Worm (Caenorhabditis elegans) whole organism, young adult: ENCODE data around the gene flcn-1.
A peak's percentile ranks its signal among the peaks of the same experiment; 100 is the strongest.

ENCODE experiments used
- B0019.2 ChIP-seq: fragments of 200-800 bp; sonication (Bioruptor generic); conservative IDR thresholded peaks from 2 replicates; pipeline ENCODE4 v1.3.6; 2022; ENCODE audit warnings: missing genetic modification reagents, missing genetic modification characterization, missing compliant biosample characterization
- B0261.1 ChIP-seq: sonication (generic microtip); optimal IDR thresholded peaks from 2 replicates; lab custom pipeline; 2016; ENCODE audit warnings: mild to moderate bottlenecking, missing genetic modification characterization, moderate library complexity, missing compliant biosample characterization
- C17E4.6 ChIP-seq: fragments of 200-800 bp; sonication (Bioruptor generic); IDR thresholded peaks from 2 replicates; pipeline ENCODE4 v1.3.6; 2022; ENCODE audit warnings: missing genetic modification reagents, missing genetic modification characterization, missing compliant biosample characterization
- K12H6.12 ChIP-seq: fragments of 200-800 bp; sonication (Bioruptor generic); optimal IDR thresholded peaks from 2 replicates; lab custom pipeline; 2018; ENCODE audit warnings: mild to moderate bottlenecking, missing genetic modification characterization, missing compliant biosample characterization
- Y53G8AR.9 ChIP-seq: fragments of 200-800 bp; sonication (Bioruptor generic); conservative IDR thresholded peaks from 2 replicates; pipeline ENCODE4 v1.3.6; 2022; ENCODE audit warnings: missing genetic modification reagents, missing genetic modification characterization, missing compliant biosample characterization
- Y56A3A.18 ChIP-seq: fragments of 200-800 bp; sonication (Bioruptor generic); IDR thresholded peaks from 2 replicates; pipeline ENCODE4 v1.3.6; 2022; ENCODE audit warnings: missing genetic modification reagents, missing genetic modification characterization, missing compliant biosample characterization
- Y79H2A.3 ChIP-seq: fragments of 200-800 bp; sonication (Bioruptor generic); conservative IDR thresholded peaks from 2 replicates; pipeline ENCODE4 v1.3.6; 2022; ENCODE audit warnings: missing genetic modification reagents, missing genetic modification characterization, missing compliant biosample characterization
- ZK185.1 ChIP-seq: sonication (generic microtip); optimal IDR thresholded peaks from 2 replicates; lab custom pipeline; 2016; ENCODE audit warnings: mild to moderate bottlenecking, missing genetic modification characterization, missing compliant biosample characterization; ENCODE audit not compliant: poor library complexity, severe bottlenecking
- ama-1 ChIP-seq, 3 experiments: fragments of 150-350 bp in 1 of 3; sonication (generic microtip) in 2 of 3; optimal IDR thresholded peaks; 2 replicates each; lab custom pipeline; 2014 to 2018; ENCODE audit warnings: missing biosample characterization in 2 of 3, missing genetic modification characterization in 2 of 3, missing genetic modification reagents in 2 of 3
- attf-5 ChIP-seq: fragments of 200-800 bp; sonication (Bioruptor generic); optimal IDR thresholded peaks from 2 replicates; lab custom pipeline; 2018; ENCODE audit warnings: mild to moderate bottlenecking, missing genetic modification characterization, missing compliant biosample characterization
- bed-1 ChIP-seq: fragments of 200-800 bp; sonication (Bioruptor generic); IDR thresholded peaks from 2 replicates; pipeline ENCODE4 v1.3.6; 2022; ENCODE audit warnings: missing genetic modification reagents, missing genetic modification characterization, missing compliant biosample characterization
- ccch-3 ChIP-seq: fragments of 200-800 bp; sonication (Bioruptor generic); optimal IDR thresholded peaks from 2 replicates; lab custom pipeline; 2018; ENCODE audit warnings: mild to moderate bottlenecking, missing genetic modification characterization, missing compliant biosample characterization
- cebp-1 ChIP-seq, 2 experiments: fragments of 200-800 bp in 1 of 2; sonication (Bioruptor generic) in 1 of 2; sonication (generic microtip) in 1 of 2; IDR thresholded peaks in 1 of 2; optimal IDR thresholded peaks in 1 of 2; 2 replicates each; pipeline versions ENCODE4 v1.3.6 to Lab custom; 2017 to 2022; ENCODE audit warnings: missing compliant biosample characterization in 2 of 2, missing genetic modification characterization in 2 of 2, mild to moderate bottlenecking in 1 of 2, missing genetic modification reagents in 1 of 2, moderate library complexity in 1 of 2
- cebp-2 ChIP-seq: fragments of 200-800 bp; sonication (Bioruptor generic); IDR thresholded peaks from 2 replicates; pipeline ENCODE4 v1.3.6; 2022; ENCODE audit warnings: missing genetic modification characterization, missing compliant biosample characterization
- ceh-100 ChIP-seq: fragments of 200-800 bp; sonication (Bioruptor generic); IDR thresholded peaks from 2 replicates; pipeline ENCODE4 v1.3.6; 2022; ENCODE audit warnings: missing genetic modification reagents, missing genetic modification characterization, missing compliant biosample characterization
- ceh-91 ChIP-seq: fragments of 200-800 bp; sonication (Bioruptor generic); IDR thresholded peaks from 2 replicates; pipeline ENCODE4 v1.3.6; 2022; ENCODE audit warnings: missing genetic modification reagents, missing genetic modification characterization, missing compliant biosample characterization
- dox-1 ChIP-seq: fragments of 200-800 bp; sonication (Bioruptor generic); IDR thresholded peaks from 2 replicates; pipeline ENCODE4 v1.3.6; 2022; ENCODE audit warnings: missing genetic modification reagents, missing genetic modification characterization, missing compliant biosample characterization
- egl-44 ChIP-seq: fragments of 200-800 bp; sonication (Bioruptor generic); IDR thresholded peaks from 2 replicates; pipeline ENCODE4 v1.3.6; 2022; ENCODE audit warnings: missing genetic modification reagents, missing genetic modification characterization, missing compliant biosample characterization
- ekl-4 ChIP-seq: fragments of 200-800 bp; sonication (Bioruptor generic); IDR thresholded peaks from 2 replicates; pipeline ENCODE4 v1.3.6; 2022; ENCODE audit warnings: missing genetic modification reagents, missing genetic modification characterization, missing compliant biosample characterization
- ets-4 ChIP-seq: fragments of 200-800 bp; sonication (Bioruptor generic); optimal IDR thresholded peaks from 2 replicates; lab custom pipeline; 2018; ENCODE audit warnings: mild to moderate bottlenecking, missing genetic modification characterization, missing compliant biosample characterization
- hlh-26 ChIP-seq: fragments of 200-800 bp; sonication (Bioruptor generic); conservative IDR thresholded peaks from 2 replicates; pipeline ENCODE4 v1.3.6; 2022; ENCODE audit warnings: missing genetic modification reagents, missing genetic modification characterization, missing compliant biosample characterization
- hmg-1.2 ChIP-seq: fragments of 200-800 bp; sonication (Bioruptor generic); IDR thresholded peaks from 2 replicates; pipeline ENCODE4 v1.3.6; 2022; ENCODE audit warnings: missing genetic modification reagents, missing genetic modification characterization, missing compliant biosample characterization
- hrde-1 ChIP-seq: sonication (generic microtip); optimal IDR thresholded peaks from 2 replicates; lab custom pipeline; 2016; ENCODE audit warnings: missing genetic modification characterization, mild to moderate bottlenecking, missing compliant biosample characterization, moderate library complexity, missing genotype, missing genetic modification reagents, borderline replicate concordance
- hsf-1 ChIP-seq: fragments of 200-800 bp; sonication (Bioruptor generic); IDR thresholded peaks from 2 replicates; pipeline ENCODE4 v1.3.6; 2022; ENCODE audit warnings: missing genetic modification reagents, missing genetic modification characterization, missing compliant biosample characterization
- let-607 ChIP-seq, 2 experiments: fragments of 200-800 bp in 1 of 2; sonication (Bioruptor generic) in 1 of 2; sonication (generic microtip) in 1 of 2; optimal IDR thresholded peaks; 2 replicates each; lab custom pipeline; 2016 to 2018; ENCODE audit warnings: mild to moderate bottlenecking in 2 of 2, missing compliant biosample characterization in 2 of 2, missing genetic modification characterization in 2 of 2, moderate library complexity in 2 of 2, missing genotype in 1 of 2
- lin-40 ChIP-seq: sonication (generic microtip); optimal IDR thresholded peaks from 2 replicates; lab custom pipeline; 2016; ENCODE audit warnings: missing genetic modification characterization, mild to moderate bottlenecking, missing compliant biosample characterization, missing genotype, missing genetic modification reagents
- lin-54 ChIP-seq: fragments of 200-800 bp; sonication (Bioruptor generic); optimal IDR thresholded peaks from 2 replicates; lab custom pipeline; 2018; ENCODE audit warnings: mild to moderate bottlenecking, missing genetic modification characterization, missing compliant biosample characterization
- lir-1 ChIP-seq: fragments of 200-800 bp; sonication (Bioruptor generic); conservative IDR thresholded peaks from 2 replicates; pipeline ENCODE4 v1.3.6; 2022; ENCODE audit warnings: missing genetic modification reagents, missing genetic modification characterization, missing compliant biosample characterization
- madf-10 ChIP-seq: sonication (generic microtip); optimal IDR thresholded peaks from 2 replicates; lab custom pipeline; 2016; ENCODE audit warnings: mild to moderate bottlenecking, missing genetic modification characterization, missing compliant biosample characterization
- madf-3 ChIP-seq: fragments of 200-800 bp; sonication (Bioruptor generic); IDR thresholded peaks from 2 replicates; pipeline ENCODE4 v1.3.6; 2022; ENCODE audit warnings: missing genetic modification reagents, missing genetic modification characterization, missing compliant biosample characterization
- mcd-1 ChIP-seq: fragments of 200-800 bp; sonication (Bioruptor generic); IDR thresholded peaks from 2 replicates; pipeline ENCODE4 v1.3.6; 2022; ENCODE audit warnings: missing genetic modification reagents, missing genetic modification characterization, missing compliant biosample characterization
- mxl-1 ChIP-seq: sonication (generic microtip); optimal IDR thresholded peaks from 2 replicates; lab custom pipeline; 2016; ENCODE audit warnings: missing genetic modification characterization, missing compliant biosample characterization
- nfyb-1 ChIP-seq: fragments of 200-800 bp; sonication (Bioruptor generic); IDR thresholded peaks from 2 replicates; pipeline ENCODE4 v1.3.6; 2022; ENCODE audit warnings: missing genetic modification reagents, missing genetic modification characterization, missing compliant biosample characterization
- nhr-80 ChIP-seq: sonication (generic microtip); optimal IDR thresholded peaks from 2 replicates; lab custom pipeline; 2016; ENCODE audit warnings: missing genetic modification characterization, missing compliant biosample characterization
- nhr-90 ChIP-seq: sonication (generic microtip); optimal IDR thresholded peaks from 2 replicates; lab custom pipeline; 2016; ENCODE audit warnings: missing genotype, mild to moderate bottlenecking, missing genetic modification characterization, missing compliant biosample characterization
- pbrm-1 ChIP-seq: fragments of 200-800 bp; sonication (Bioruptor generic); IDR thresholded peaks from 2 replicates; pipeline ENCODE4 v1.3.6; 2022; ENCODE audit warnings: missing genetic modification reagents, missing genetic modification characterization, missing compliant biosample characterization
- pha-4 ChIP-seq: fragments of 150-350 bp; sonication (generic microtip); optimal IDR thresholded peaks from 2 replicates; lab custom pipeline; 2014; ENCODE audit warnings: missing biosample characterization, missing genetic modification reagents, missing genetic modification characterization
- rcor-1 ChIP-seq: fragments of 200-800 bp; sonication (Bioruptor generic); IDR thresholded peaks from 2 replicates; pipeline ENCODE4 v1.3.6; 2022; ENCODE audit warnings: missing genetic modification reagents, missing genetic modification characterization, missing compliant biosample characterization
- rec-8 ChIP-seq, 2 experiments: sonication (generic microtip); optimal IDR thresholded peaks; 2 replicates each; lab custom pipeline; 2016; ENCODE audit warnings: mild to moderate bottlenecking in 2 of 2, missing genetic modification characterization in 2 of 2, missing genetic modification reagents in 2 of 2, missing genotype in 2 of 2, missing biosample characterization in 1 of 2, missing compliant biosample characterization in 1 of 2, moderate library complexity in 1 of 2
- unc-62 ChIP-seq: fragments of 150-350 bp; optimal IDR thresholded peaks from 2 replicates; lab custom pipeline; 2014; ENCODE audit warnings: missing biosample characterization, missing genetic modification reagents, missing genetic modification characterization
- zfh-2 ChIP-seq: fragments of 200-800 bp; sonication (Bioruptor generic); conservative IDR thresholded peaks from 2 replicates; pipeline ENCODE4 v1.3.6; 2022; ENCODE audit warnings: missing genetic modification reagents, missing genetic modification characterization, missing compliant biosample characterization
- ztf-18 ChIP-seq: sonication (generic microtip); optimal IDR thresholded peaks from 2 replicates; lab custom pipeline; 2016; ENCODE audit warnings: missing genotype, mild to moderate bottlenecking, missing genetic modification characterization, missing compliant biosample characterization
- ztf-22 ChIP-seq: fragments of 200-800 bp; sonication (Bioruptor generic); optimal IDR thresholded peaks from 2 replicates; lab custom pipeline; 2018; ENCODE audit warnings: mild to moderate bottlenecking, missing genetic modification characterization, moderate library complexity, missing compliant biosample characterization
- ztf-26 ChIP-seq: sonication (generic microtip); optimal IDR thresholded peaks from 2 replicates; lab custom pipeline; 2017; ENCODE audit warnings: missing genetic modification characterization, missing compliant biosample characterization
- ztf-6 ChIP-seq: fragments of 200-800 bp; sonication (Bioruptor generic); IDR thresholded peaks from 2 replicates; pipeline ENCODE4 v1.3.6; 2022; ENCODE audit warnings: missing genetic modification reagents, missing genetic modification characterization, missing compliant biosample characterization

flcn-1 gene

DNA sequence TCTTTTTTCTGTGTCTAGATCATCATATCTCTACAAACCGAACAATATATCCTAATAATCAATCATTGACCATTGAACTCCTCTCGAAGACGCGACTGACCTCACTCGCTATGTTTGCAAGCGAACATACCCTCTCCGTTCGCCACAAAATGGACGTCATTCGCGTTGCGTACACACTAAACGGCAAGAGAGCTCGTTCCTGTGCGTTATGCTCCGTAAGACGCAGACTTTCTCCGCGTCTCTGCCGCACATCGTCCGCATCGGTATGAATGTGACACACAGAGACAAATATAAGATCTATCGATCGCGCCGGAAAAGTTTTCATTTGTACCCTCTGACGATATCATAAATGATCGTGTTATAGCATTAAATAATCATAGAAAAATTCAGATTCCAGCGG lies 2.5 kb upstream of the flcn-1 start:
- TF ChIP-seq B0261.1 (tag; lab: Kevin White, UChicago) (no peak), B0019.2 (no peak), madf-3 (GFP tag; lab: Robert Waterston, UW) (0 out of 2 replicates have a peak, but pooled peaks have one; percentile 44), rec-8 (tag; optimal IDR thresholded peaks at IDR 0.05; lab: Kevin White, UChicago) (no peak)
- TF ChIP-seq, all 124 proteins: peak for 1

DNA sequence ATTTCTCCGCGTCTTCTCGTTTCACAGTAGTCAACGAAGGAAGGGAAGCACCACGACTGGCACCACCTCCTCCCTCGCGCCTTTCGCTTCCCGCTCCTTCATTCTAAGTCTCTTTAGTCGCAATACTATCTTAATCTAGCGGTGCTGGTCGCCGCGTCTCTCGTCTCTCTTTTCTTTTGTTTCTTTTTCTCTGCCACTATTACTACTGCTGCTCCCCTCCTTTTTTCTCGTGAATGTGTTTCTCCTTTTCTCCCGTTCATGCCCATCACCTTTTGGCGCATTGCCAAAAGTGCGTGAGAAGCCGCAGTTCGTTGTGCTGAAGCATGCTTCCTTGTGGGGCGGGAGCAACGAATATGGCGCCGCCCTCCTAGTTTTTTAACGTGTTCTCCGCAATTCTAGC lies 2.1 kb upstream of the flcn-1 start:
- peak; percentile 39 for TF ChIP-seq ets-4 (GFP tag; lab: Kevin White, UChicago)
- peak; percentile 41 for TF ChIP-seq lin-54
- no peak; the same call in 1 of the 2 replicates for TF ChIP-seq zfh-2 (GFP tag; lab: Robert Waterston, UW)
- TF ChIP-seq C17E4.6 (GFP tag; lab: Robert Waterston, UW) = no peak
- 0 out of 2 replicates have a peak, but pooled peaks have one; percentile 30 for TF ChIP-seq rcor-1 (GFP tag; lab: Robert Waterston, UW)
- TF ChIP-seq Y79H2A.3 (GFP tag; lab: Robert Waterston, UW) = no peak
- TF ChIP-seq hlh-26 = no peak
- peak; percentile 66 for TF ChIP-seq K12H6.12 (tag; lab: Kevin White, UChicago)
- peak; percentile 29 for TF ChIP-seq nhr-90
- no peak for TF ChIP-seq mxl-1
- no peak for TF ChIP-seq Y53G8AR.9 (GFP tag; lab: Robert Waterston, UW)
- peak; percentile 95 for TF ChIP-seq nhr-80 (tag; lab: Kevin White, UChicago)
- no peak for TF ChIP-seq ceh-100 (GFP tag; lab: Robert Waterston, UW)
- TF ChIP-seq pha-4 (tag; lab: Kevin White, UChicago) = peak; percentile 21
- TF ChIP-seq ceh-91 (GFP tag; lab: Robert Waterston, UW) = no peak
- TF ChIP-seq Y56A3A.18 = no peak
- peak; percentile 89 for TF ChIP-seq hmg-1.2
- peak; percentile 52 for TF ChIP-seq mcd-1 (GFP tag; lab: Robert Waterston, UW)
- TF ChIP-seq nfyb-1 (GFP tag; lab: Robert Waterston, UW) = peak; percentile 46; the same call in 1 of the 2 replicates
- TF ChIP-seq madf-10 (tag; lab: Kevin White, UChicago) = peak; percentile 63
- no peak for TF ChIP-seq unc-62 (GFP tag; lab: Kevin White, UChicago)
- no peak for TF ChIP-seq ama-1 (optimal IDR thresholded peaks at IDR 0.05; lab: Kevin White, UChicago)
- no peak for TF ChIP-seq ama-1 (GFP tag; optimal IDR thresholded peaks at IDR 0.05; lab: Kevin White, UChicago)
- TF ChIP-seq ekl-4 = no peak
- TF ChIP-seq ztf-18 (tag; lab: Kevin White, UChicago) = peak; percentile 21
- no peak for TF ChIP-seq ccch-3 (GFP tag; lab: Kevin White, UChicago)
- no peak for TF ChIP-seq cebp-2
- peak; percentile 8 for TF ChIP-seq ZK185.1 (tag; lab: Kevin White, UChicago)
- TF ChIP-seq hrde-1 (tag; lab: Kevin White, UChicago) = no peak
- no peak for TF ChIP-seq ztf-26 (tag; lab: Kevin White, UChicago)
- no peak for TF ChIP-seq bed-1
- TF ChIP-seq egl-44 = no peak
- TF ChIP-seq cebp-1 (GFP tag; IDR thresholded peaks at IDR 0.05; lab: Robert Waterston, UW) = no peak
- TF ChIP-seq cebp-1 (tag; optimal IDR thresholded peaks at IDR 0.05; lab: Kevin White, UChicago) = peak; percentile 76
- peak in 1 of 2 experiments; percentile 32 for TF ChIP-seq let-607 (tag; optimal IDR thresholded peaks at IDR 0.05; lab: Kevin White, UChicago)
- no peak for TF ChIP-seq ztf-6
- no peak for TF ChIP-seq hsf-1 (GFP tag; lab: Robert Waterston, UW)
- TF ChIP-seq ztf-22 (GFP tag; lab: Kevin White, UChicago) = peak; percentile 32
- TF ChIP-seq pbrm-1 (GFP tag; lab: Robert Waterston, UW) = peak; percentile 39; the same call in 1 of the 2 replicates
- TF ChIP-seq lir-1 (GFP tag; lab: Robert Waterston, UW) = 0 out of 2 replicates have a peak, but pooled peaks have one; percentile 40
- TF ChIP-seq dox-1 = peak; percentile 68; the same call in 1 of the 2 replicates
- TF ChIP-seq lin-40 (tag; lab: Kevin White, UChicago) = peak; percentile 74
- TF ChIP-seq B0019.2 = no peak
- no peak for TF ChIP-seq B0261.1 (tag; lab: Kevin White, UChicago)
- peak; percentile 73 for TF ChIP-seq attf-5
